Worm (Caenorhabditis elegans) whole organism, mixed stage, embryonic: ENCODE results near the gene gpr-1.

Experiments
- M03D4.4 ChIP-seq: sonication (generic microtip); optimal IDR thresholded peaks from 2 replicates; lab custom pipeline; 2017; ENCODE audit warnings: mild to moderate bottlenecking, missing genetic modification characterization, missing compliant biosample characterization
- bed-3 ChIP-seq: fragments of 200-800 bp; sonication (Bioruptor generic); optimal IDR thresholded peaks from 3 replicates; lab custom pipeline; 2018; ENCODE audit warnings: mild to moderate bottlenecking, missing genetic modification characterization, moderate library complexity, missing compliant biosample characterization
- blmp-1 ChIP-seq: fragments of 150-350 bp; optimal IDR thresholded peaks from 2 replicates; lab custom pipeline; 2014; ENCODE audit warnings: missing biosample characterization, missing genetic modification characterization
- ceh-43 ChIP-seq: fragments of 200-800 bp; sonication (Bioruptor generic); optimal IDR thresholded peaks from 2 replicates; lab custom pipeline; 2018; ENCODE audit warnings: mild to moderate bottlenecking, missing genetic modification characterization, moderate library complexity, missing compliant biosample characterization
- ceh-83 ChIP-seq: fragments of 200-800 bp; sonication (Bioruptor generic); optimal IDR thresholded peaks from 2 replicates; lab custom pipeline; 2018; ENCODE audit warnings: mild to moderate bottlenecking, missing genetic modification characterization, missing compliant biosample characterization
- ces-1 ChIP-seq: fragments of 150-350 bp; optimal IDR thresholded peaks from 2 replicates; lab custom pipeline; 2014; ENCODE audit warnings: missing biosample characterization, missing genetic modification reagents, missing genetic modification characterization
- cnd-1 ChIP-seq: fragments of 200-800 bp; sonication (Bioruptor generic); optimal IDR thresholded peaks from 2 replicates; lab custom pipeline; 2018; ENCODE audit warnings: mild to moderate bottlenecking, missing genetic modification characterization, missing compliant biosample characterization
- drap-1 ChIP-seq: fragments of 200-800 bp; sonication (Bioruptor generic); optimal IDR thresholded peaks from 3 replicates; lab custom pipeline; 2018; ENCODE audit warnings: mild to moderate bottlenecking, missing genetic modification characterization, missing compliant biosample characterization
- elt-1 ChIP-seq: sonication (generic microtip); optimal IDR thresholded peaks from 2 replicates; lab custom pipeline; 2017; ENCODE audit warnings: missing genetic modification characterization, mild to moderate bottlenecking, missing compliant biosample characterization, antibody characterized with exemption, moderate library complexity, borderline replicate concordance; ENCODE audit not compliant: insufficient read depth
- elt-3 ChIP-seq: fragments of 150-350 bp; optimal IDR thresholded peaks from 2 replicates; lab custom pipeline; 2014; ENCODE audit warnings: missing biosample characterization, missing genetic modification characterization
- ham-2 ChIP-seq: fragments of 200-800 bp; sonication (Bioruptor generic); optimal IDR thresholded peaks from 2 replicates; lab custom pipeline; 2018; ENCODE audit warnings: mild to moderate bottlenecking, missing genetic modification characterization, missing compliant biosample characterization
- hlh-1 ChIP-seq: fragments of 150-350 bp; optimal IDR thresholded peaks from 2 replicates; lab custom pipeline; 2014; ENCODE audit warnings: missing biosample characterization, missing genetic modification reagents, missing genetic modification characterization
- lin-13 ChIP-seq: fragments of 150-350 bp; optimal IDR thresholded peaks from 2 replicates; lab custom pipeline; 2014; ENCODE audit warnings: missing biosample characterization, missing genetic modification characterization
- lin-32 ChIP-seq: fragments of 200-800 bp; sonication (Bioruptor generic); optimal IDR thresholded peaks from 2 replicates; lab custom pipeline; 2018; ENCODE audit warnings: mild to moderate bottlenecking, missing genetic modification characterization, missing compliant biosample characterization
- lsy-2 ChIP-seq: fragments of 150-350 bp; optimal IDR thresholded peaks from 2 replicates; lab custom pipeline; 2014; ENCODE audit warnings: missing biosample characterization, missing genetic modification characterization
- mab-5 ChIP-seq: fragments of 150-350 bp; optimal IDR thresholded peaks from 2 replicates; lab custom pipeline; 2014; ENCODE audit warnings: missing biosample characterization, missing genetic modification characterization
- mep-1 ChIP-seq: fragments of 150-350 bp; optimal IDR thresholded peaks from 2 replicates; lab custom pipeline; 2017; ENCODE audit warnings: missing biosample characterization, missing genetic modification reagents, missing genetic modification characterization, inconsistent platforms
- mls-2 ChIP-seq: sonication (generic microtip); optimal IDR thresholded peaks from 2 replicates; lab custom pipeline; 2016; ENCODE audit warnings: mild to moderate bottlenecking, missing genetic modification characterization, moderate library complexity, missing compliant biosample characterization
- nhr-12 ChIP-seq: fragments of 150-350 bp; optimal IDR thresholded peaks from 2 replicates; lab custom pipeline; 2014; ENCODE audit warnings: missing biosample characterization, missing genetic modification characterization
- nhr-2 ChIP-seq: fragments of 150-350 bp; optimal IDR thresholded peaks from 2 replicates; lab custom pipeline; 2014; ENCODE audit warnings: missing biosample characterization, missing genetic modification characterization
- nhr-237 ChIP-seq: fragments of 150-350 bp; optimal IDR thresholded peaks from 2 replicates; lab custom pipeline; 2014; ENCODE audit warnings: missing biosample characterization, missing genetic modification characterization
- nhr-28 ChIP-seq: fragments of 150-350 bp; optimal IDR thresholded peaks from 2 replicates; lab custom pipeline; 2014; ENCODE audit warnings: missing biosample characterization, missing genetic modification characterization
- nhr-76 ChIP-seq: sonication (generic microtip); optimal IDR thresholded peaks from 2 replicates; lab custom pipeline; 2017; ENCODE audit warnings: missing biosample characterization, missing genetic modification characterization
- pha-4 ChIP-seq: fragments of 150-350 bp; optimal IDR thresholded peaks from 2 replicates; lab custom pipeline; 2018; ENCODE audit warnings: missing biosample characterization, missing genetic modification reagents, missing genetic modification characterization
- sem-2 ChIP-seq: fragments of 200-800 bp; sonication (Bioruptor generic); optimal IDR thresholded peaks from 2 replicates; lab custom pipeline; 2018; ENCODE audit warnings: mild to moderate bottlenecking, missing genetic modification characterization, missing compliant biosample characterization
- snpc-4 ChIP-seq: fragments of 150-350 bp; optimal IDR thresholded peaks from 2 replicates; lab custom pipeline; 2014; ENCODE audit warnings: missing biosample characterization, missing genetic modification characterization
- sptf-1 ChIP-seq: sonication (generic microtip); optimal IDR thresholded peaks from 2 replicates; lab custom pipeline; 2017; ENCODE audit warnings: mild to moderate bottlenecking, missing genetic modification characterization, moderate library complexity, missing compliant biosample characterization
- tbx-8 ChIP-seq: fragments of 200-800 bp; sonication (Bioruptor generic); optimal IDR thresholded peaks from 2 replicates; lab custom pipeline; 2018; ENCODE audit warnings: mild to moderate bottlenecking, missing genetic modification characterization, moderate library complexity, missing compliant biosample characterization
- unc-120 ChIP-seq: sonication (generic microtip); optimal IDR thresholded peaks from 2 replicates; lab custom pipeline; 2017; ENCODE audit warnings: missing genetic modification characterization, missing compliant biosample characterization; ENCODE audit not compliant: poor library complexity, severe bottlenecking
- unc-39 ChIP-seq: fragments of 150-350 bp; optimal IDR thresholded peaks from 2 replicates; lab custom pipeline; 2014; ENCODE audit warnings: missing biosample characterization, missing genetic modification characterization
- unc-62 ChIP-seq: fragments of 150-350 bp; optimal IDR thresholded peaks from 2 replicates; lab custom pipeline; 2014; ENCODE audit warnings: missing biosample characterization, missing genetic modification reagents, missing genetic modification characterization
- zip-8 ChIP-seq: fragments of 150-350 bp; optimal IDR thresholded peaks from 2 replicates; lab custom pipeline; 2014; ENCODE audit warnings: missing biosample characterization, missing genetic modification characterization
- ztf-11 ChIP-seq: fragments of 150-350 bp; optimal IDR thresholded peaks from 2 replicates; lab custom pipeline; 2014; ENCODE audit warnings: missing biosample characterization, missing genetic modification characterization

gpr-1 gene

DNA sequence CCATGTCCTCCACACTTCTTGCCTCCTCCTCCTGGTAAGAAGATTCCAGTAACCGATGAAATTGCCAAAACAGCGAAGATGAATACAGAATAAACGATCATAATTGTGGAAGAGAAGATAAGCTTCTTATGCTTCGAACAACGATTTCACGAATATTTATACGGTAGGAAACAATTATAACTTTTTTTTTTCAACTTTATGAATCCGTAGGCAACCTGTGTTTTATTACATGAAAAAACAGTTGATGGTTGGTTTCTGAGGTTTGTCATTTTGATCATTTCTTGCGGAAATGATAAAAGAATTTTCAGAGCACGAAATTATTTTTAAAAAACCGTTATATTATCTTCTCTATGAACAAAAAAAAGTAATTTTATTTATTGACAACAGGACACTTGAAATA lies 37.9 kb upstream of the gpr-1 start, which contains the start of gene fipr-16:
fipr-16 (minus strand) TSS at position 101 of the 400 bp plus-strand sequence.
- TF ChIP-seq lin-13 (tag; lab: Kevin White, UChicago) (no peak), unc-120 (tag; lab: Kevin White, UChicago) (no peak), elt-3 (no peak), hlh-1 (tag; lab: Kevin White, UChicago) (no peak), tbx-8 (GFP tag; lab: Kevin White, UChicago) (no peak), unc-62 (GFP tag; lab: Kevin White, UChicago) (no peak), ham-2 (GFP tag; lab: Kevin White, UChicago) (no peak), M03D4.4 (tag; lab: Kevin White, UChicago) (no peak), snpc-4 (tag; lab: Kevin White, UChicago) (no peak), lin-32 (GFP tag; lab: Kevin White, UChicago) (no peak), sptf-1 (tag; lab: Kevin White, UChicago) (no peak), drap-1 (GFP tag; lab: Kevin White, UChicago) (no peak), ztf-11 (tag; lab: Kevin White, UChicago) (no peak), mab-5 (tag; lab: Kevin White, UChicago) (no peak), nhr-237 (tag; lab: Kevin White, UChicago) (no peak), lsy-2 (no peak), ces-1 (GFP tag; lab: Kevin White, UChicago) (no peak), mls-2 (no peak), cnd-1 (tag; lab: Kevin White, UChicago) (no peak), unc-39 (tag; lab: Kevin White, UChicago) (no peak)

DNA sequence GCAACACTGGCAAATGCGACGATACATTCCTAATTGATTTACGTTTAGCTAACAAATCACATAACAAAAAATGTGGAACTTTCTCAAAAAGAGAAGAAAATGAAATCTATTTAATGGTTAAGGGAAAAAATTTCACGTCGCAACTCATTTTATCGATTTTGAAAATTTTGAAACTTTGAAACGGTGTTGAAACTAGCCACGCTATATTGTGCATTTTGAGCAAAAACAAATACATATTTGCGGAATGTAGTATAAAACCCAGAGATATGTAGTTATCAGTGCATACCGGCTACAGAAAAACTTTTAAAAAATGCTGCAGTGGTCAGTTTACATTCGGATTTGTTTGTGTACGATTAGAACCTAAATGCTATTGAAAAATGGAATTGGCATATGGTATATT lies 35.1 kb upstream of the gpr-1 start, which contains the start of gene C06E1.7:
C06E1.7 (minus strand) TSS at position 101 of the 400 bp plus-strand sequence.
- TF ChIP-seq pha-4 (tag; lab: Kevin White, UChicago) (no peak), blmp-1 (tag; lab: Kevin White, UChicago) (no peak), elt-1 (no peak), ceh-83 (GFP tag; lab: Kevin White, UChicago) (no peak), lin-32 (GFP tag; lab: Kevin White, UChicago) (no peak), nhr-237 (tag; lab: Kevin White, UChicago) (no peak), cnd-1 (tag; lab: Kevin White, UChicago) (no peak), hlh-1 (tag; lab: Kevin White, UChicago) (no peak), nhr-28 (tag; lab: Kevin White, UChicago) (no peak), unc-62 (GFP tag; lab: Kevin White, UChicago) (no peak), bed-3 (GFP tag; lab: Kevin White, UChicago) (no peak), nhr-12 (tag; lab: Kevin White, UChicago) (no peak), ces-1 (GFP tag; lab: Kevin White, UChicago) (no peak), lsy-2 (no peak), zip-8 (tag; lab: Kevin White, UChicago) (no peak), unc-39 (tag; lab: Kevin White, UChicago) (no peak), nhr-76 (tag; lab: Kevin White, UChicago) (no peak), nhr-2 (no peak)

DNA sequence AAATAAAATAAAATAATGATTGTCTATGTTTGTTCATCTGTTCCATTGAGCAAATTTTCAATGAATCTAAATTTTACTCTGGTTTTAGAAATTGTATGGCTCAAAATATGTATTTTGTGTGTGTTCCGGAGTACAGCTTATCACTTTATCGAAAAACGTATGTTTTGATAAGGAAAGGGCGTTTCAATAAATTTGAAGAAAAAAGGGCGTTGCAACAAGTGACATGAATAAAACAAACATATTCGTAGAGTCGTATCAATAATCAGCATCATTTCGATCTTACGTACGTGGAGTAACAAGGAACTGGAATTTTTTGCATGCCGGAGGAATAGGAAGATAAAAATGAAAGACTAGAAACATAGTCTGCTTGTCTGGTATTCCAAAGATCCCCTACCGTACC lies 34.6 kb upstream of the gpr-1 start:
- TF ChIP-seq drap-1 (GFP tag; lab: Kevin White, UChicago) (no peak), mab-5 (tag; lab: Kevin White, UChicago) (no peak), elt-1 (no peak), nhr-76 (tag; lab: Kevin White, UChicago) (no peak), M03D4.4 (tag; lab: Kevin White, UChicago) (no peak), snpc-4 (tag; lab: Kevin White, UChicago) (no peak), bed-3 (GFP tag; lab: Kevin White, UChicago) (no peak), sptf-1 (tag; lab: Kevin White, UChicago) (no peak), blmp-1 (tag; lab: Kevin White, UChicago) (no peak), nhr-2 (no peak), unc-62 (GFP tag; lab: Kevin White, UChicago) (no peak), mep-1 (no peak), sem-2 (GFP tag; lab: Kevin White, UChicago) (no peak), ceh-43 (GFP tag; lab: Kevin White, UChicago) (no peak), unc-39 (tag; lab: Kevin White, UChicago) (no peak), ceh-83 (GFP tag; lab: Kevin White, UChicago) (no peak), unc-120 (tag; lab: Kevin White, UChicago) (no peak), cnd-1 (tag; lab: Kevin White, UChicago) (no peak)
- TF ChIP-seq, all 35 proteins: peak for 0
